Worm (Caenorhabditis elegans) whole organism, L3 larva: ENCODE data around the gene clec-37.

Source experiments
- ceh-28 ChIP-seq: fragments of 150-350 bp; optimal IDR thresholded peaks from 2 replicates; lab custom pipeline; 2014; ENCODE audit warnings: missing biosample characterization, missing genetic modification reagents, missing genetic modification characterization
- ceh-82 ChIP-seq: fragments of 150-350 bp; optimal IDR thresholded peaks from 2 replicates; lab custom pipeline; 2014; ENCODE audit warnings: missing biosample characterization, missing genetic modification characterization
- fos-1 ChIP-seq: fragments of 150-350 bp; optimal IDR thresholded peaks from 2 replicates; lab custom pipeline; 2014; ENCODE audit warnings: missing biosample characterization, missing genetic modification characterization
- lin-15B ChIP-seq: fragments of 150-350 bp; optimal IDR thresholded peaks from 2 replicates; lab custom pipeline; 2014; ENCODE audit warnings: missing biosample characterization, missing genetic modification characterization
- lin-39 ChIP-seq: fragments of 150-350 bp; optimal IDR thresholded peaks from 2 replicates; lab custom pipeline; 2018; ENCODE audit warnings: missing biosample characterization, missing genetic modification reagents, missing genetic modification characterization
- mdl-1 ChIP-seq: fragments of 150-350 bp; optimal IDR thresholded peaks from 2 replicates; lab custom pipeline; 2014; ENCODE audit warnings: missing biosample characterization, missing genetic modification characterization
- nhr-23 ChIP-seq: fragments of 150-350 bp; optimal IDR thresholded peaks from 2 replicates; lab custom pipeline; 2014; ENCODE audit warnings: missing biosample characterization, missing genetic modification reagents, missing genetic modification characterization
- nhr-76 ChIP-seq: fragments of 150-350 bp; sonication (generic microtip); optimal IDR thresholded peaks from 5 replicates; lab custom pipeline; 2014; ENCODE audit warnings: missing biosample characterization, missing genetic modification characterization
- nhr-77 ChIP-seq: fragments of 150-350 bp; optimal IDR thresholded peaks from 2 replicates; lab custom pipeline; 2014; ENCODE audit warnings: missing biosample characterization, missing genetic modification characterization
- pha-4 ChIP-seq: fragments of 150-350 bp; optimal IDR thresholded peaks from 2 replicates; lab custom pipeline; 2014; ENCODE audit warnings: missing biosample characterization, missing genetic modification reagents, missing genetic modification characterization
- snpc-4 ChIP-seq: fragments of 150-350 bp; optimal IDR thresholded peaks from 2 replicates; lab custom pipeline; 2014; ENCODE audit warnings: missing biosample characterization, missing genetic modification characterization
- unc-62 ChIP-seq: fragments of 150-350 bp; sonication (generic microtip); optimal IDR thresholded peaks from 4 replicates; lab custom pipeline; 2014; ENCODE audit warnings: missing biosample characterization, missing genetic modification reagents, missing genetic modification characterization
- zag-1 ChIP-seq: fragments of 150-350 bp; optimal IDR thresholded peaks from 2 replicates; lab custom pipeline; 2014; ENCODE audit warnings: missing biosample characterization, missing genetic modification characterization
- ztf-4 ChIP-seq: fragments of 150-350 bp; optimal IDR thresholded peaks from 2 replicates; lab custom pipeline; 2014; ENCODE audit warnings: missing biosample characterization, missing genetic modification characterization

ce11 chrV:16857977-16858479 is 6.1 kb upstream of the clec-37 start, which contains the start of the genes clec-31 and clec-22:
- no peak for TF ChIP-seq fos-1 (tag; lab: Kevin White, UChicago)
- no peak for TF ChIP-seq nhr-77 (tag; lab: Kevin White, UChicago)
- TF ChIP-seq ceh-28 (tag; lab: Kevin White, UChicago): no peak
- no peak for TF ChIP-seq mdl-1 (tag; lab: Kevin White, UChicago)
- TF ChIP-seq pha-4 (tag; lab: Kevin White, UChicago): no peak
- TF ChIP-seq unc-62 (GFP tag; lab: Kevin White, UChicago): no peak
- TF ChIP-seq snpc-4 (tag; lab: Kevin White, UChicago): no peak
- TF ChIP-seq ceh-82: no peak
- TF ChIP-seq lin-39 (tag; lab: Kevin White, UChicago): no peak
- no peak for TF ChIP-seq nhr-76 (tag; lab: Kevin White, UChicago)
- TF ChIP-seq nhr-23: no peak
- no peak for TF ChIP-seq ztf-4
- no peak for TF ChIP-seq zag-1
- no peak for TF ChIP-seq lin-15B (tag; lab: Kevin White, UChicago)
